Fruit fly (Drosophila melanogaster) whole organism, wandering third instar larva: ENCODE measurements around the gene Shawl.

Experiments used
- CG9705 ChIP-seq: fragments of 200-800 bp; sonication (Bioruptor generic); optimal IDR thresholded peaks from 2 replicates; lab custom pipeline; 2018; ENCODE audit warnings: missing biosample characterization, mild to moderate bottlenecking, missing genetic modification characterization
- Dfd ChIP-seq: fragments of >200 bp; optimal IDR thresholded peaks from 2 replicates; lab custom pipeline; 2017; ENCODE audit warnings: missing biosample characterization, missing genetic modification characterization
- GATAd ChIP-seq: sonication (Bioruptor generic); optimal IDR thresholded peaks from 2 replicates; lab custom pipeline; 2016; ENCODE audit warnings: missing biosample characterization, missing genetic modification characterization
- Jra ChIP-seq: sonication (Bioruptor generic); optimal IDR thresholded peaks from 2 replicates; lab custom pipeline; 2016; ENCODE audit warnings: missing biosample characterization, missing genetic modification characterization
- Myc ChIP-seq: fragments of >200 bp; optimal IDR thresholded peaks from 2 replicates; lab custom pipeline; 2017
- N ChIP-seq: fragments of >200 bp; optimal IDR thresholded peaks from 2 replicates; lab custom pipeline; 2018; ENCODE audit warnings: missing biosample characterization, missing external identifiers, missing genetic modification characterization
- Rel ChIP-seq, 2 experiments: fragments of 200-800 bp; sonication (Bioruptor generic) in 1 of 2; optimal IDR thresholded peaks; 2 replicates in 1 of 2; 3 replicates in 1 of 2; lab custom pipeline; 2016 to 2019; ENCODE audit warnings: mild to moderate bottlenecking in 2 of 2, missing biosample characterization in 2 of 2, missing genetic modification characterization in 2 of 2, moderate library complexity in 1 of 2
- br ChIP-seq: fragments of 200-800 bp; sonication (Bioruptor generic); optimal IDR thresholded peaks from 2 replicates; lab custom pipeline; 2016; ENCODE audit warnings: missing biosample characterization, missing genetic modification characterization
- brk ChIP-seq: fragments of 200-800 bp; sonication (Bioruptor generic); optimal IDR thresholded peaks from 2 replicates; lab custom pipeline; 2016; ENCODE audit warnings: missing biosample characterization, mild to moderate bottlenecking, missing genetic modification characterization
- h ChIP-seq: fragments of 200-800 bp; sonication (Bioruptor generic); optimal IDR thresholded peaks from 3 replicates; lab custom pipeline; 2016; ENCODE audit warnings: missing biosample characterization, mild to moderate bottlenecking, missing genetic modification characterization
- pan ChIP-seq: fragments of >200 bp; optimal IDR thresholded peaks from 2 replicates; lab custom pipeline; 2017
- sv ChIP-seq: fragments of 200-800 bp; sonication (Bioruptor generic); optimal IDR thresholded peaks from 3 replicates; lab custom pipeline; 2016; ENCODE audit warnings: missing biosample characterization, missing genetic modification characterization
- usp ChIP-seq: fragments of >200 bp; optimal IDR thresholded peaks from 2 replicates; lab custom pipeline; 2017; ENCODE audit warnings: missing biosample characterization, missing genetic modification characterization
- woc ChIP-seq: sonication (Bioruptor generic); optimal IDR thresholded peaks from 2 replicates; lab custom pipeline; 2016; ENCODE audit warnings: missing biosample characterization, mild to moderate bottlenecking, missing genetic modification characterization

Gene Shawl

DNA sequence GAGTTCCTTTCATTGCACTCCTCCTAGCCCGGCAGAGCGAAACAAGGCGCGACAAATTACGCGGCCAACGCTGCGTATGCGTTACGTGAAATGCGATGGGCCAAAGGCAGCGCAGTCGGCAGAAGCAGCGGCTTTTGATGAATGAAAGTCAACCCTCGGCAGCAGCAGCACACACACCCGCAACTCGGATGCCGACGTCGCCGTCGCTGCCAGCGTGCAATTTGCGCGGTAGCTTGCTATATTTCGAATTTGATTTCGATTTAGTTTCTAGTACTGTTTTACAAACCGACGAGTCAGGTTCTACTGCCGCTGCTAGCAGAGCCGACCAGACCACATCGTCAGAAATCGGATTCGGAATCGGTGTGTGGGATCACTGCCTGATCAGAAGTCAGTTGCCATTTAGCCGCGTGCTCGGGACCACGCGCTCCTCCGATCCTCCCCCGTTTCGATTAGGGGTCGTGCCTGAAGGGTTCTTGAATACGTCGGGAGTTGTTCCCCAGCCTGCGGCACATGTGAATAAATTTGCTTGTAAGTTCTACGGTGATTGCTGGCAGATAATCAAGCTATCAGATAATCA is 81.6 kb downstream of the Shawl start, which contains the start of gene Eaat1:
Gene Eaat1, plus strand, starts transcription at position 268 of the 577 bp plus-strand sequence.
- TF ChIP-seq brk (GFP tag; lab: Kevin White, UChicago) (no peak), Rel (GFP tag; optimal IDR thresholded peaks at IDR 0.05; lab: Kevin White, UChicago) (no peak), Rel (tag; optimal IDR thresholded peaks at IDR 0.05; lab: Kevin White, UChicago) (peak; percentile 22)

DNA sequence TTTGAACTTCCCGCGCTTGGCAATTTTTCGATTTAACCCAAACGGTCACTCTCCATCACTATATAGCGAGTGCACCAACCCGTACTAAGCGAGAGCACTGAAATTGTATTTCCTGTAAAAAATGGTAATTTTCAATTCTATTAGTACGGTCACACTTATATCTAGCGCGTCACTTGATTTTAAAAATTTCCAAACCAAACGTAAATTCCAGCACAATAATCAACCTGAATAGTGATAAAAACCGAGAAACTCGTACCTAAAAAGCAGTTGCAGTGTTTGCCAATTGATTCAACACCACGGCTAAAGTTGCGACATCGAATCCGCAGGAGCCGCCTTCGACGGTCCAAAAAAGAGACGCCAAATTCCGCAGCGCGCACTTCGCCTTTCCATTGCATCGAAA is 84.3 kb downstream of the Shawl start, which contains the start of gene Cks30A:
Gene Cks30A, plus strand, starts transcription at position 136 of the 400 bp plus-strand sequence.
- no peak for TF ChIP-seq sv (GFP tag; lab: Kevin White, UChicago)

DNA sequence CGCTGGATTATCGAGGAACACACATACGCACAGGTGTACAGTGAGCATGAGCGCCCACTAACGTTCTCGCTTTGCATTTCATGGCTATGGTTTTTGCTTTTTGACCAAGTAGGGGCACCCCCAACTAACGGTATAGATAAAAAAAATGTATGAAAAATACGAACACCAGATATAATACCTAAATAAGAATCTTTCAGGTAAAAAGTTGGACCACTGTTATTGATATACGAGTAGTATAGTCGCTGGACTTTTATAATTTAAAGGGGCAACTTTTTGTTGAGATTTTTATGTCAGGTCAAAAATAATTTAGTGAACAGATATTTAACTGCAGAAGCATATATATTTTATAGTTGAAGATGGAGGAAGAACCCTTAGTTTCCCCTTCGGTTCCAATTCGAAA is 87.5 kb downstream of the Shawl start, which contains the start of gene CG17005:
Gene CG17005, plus strand, starts transcription at position 301 of the 400 bp plus-strand sequence.
- no peak for TF ChIP-seq CG9705 (GFP tag; lab: Kevin White, UChicago)
- TF ChIP-seq pan: no peak
- no peak for TF ChIP-seq Myc (lab: Kevin White, UChicago)
- TF ChIP-seq usp (GFP tag; lab: Kevin White, UChicago): no peak
- no peak for TF ChIP-seq N (GFP tag; lab: Kevin White, UChicago)
- no peak for TF ChIP-seq Rel (GFP tag; optimal IDR thresholded peaks at IDR 0.05; lab: Kevin White, UChicago)
- TF ChIP-seq Rel (tag; optimal IDR thresholded peaks at IDR 0.05; lab: Kevin White, UChicago): no peak
- no peak for TF ChIP-seq Dfd (GFP tag; lab: Kevin White, UChicago)

DNA sequence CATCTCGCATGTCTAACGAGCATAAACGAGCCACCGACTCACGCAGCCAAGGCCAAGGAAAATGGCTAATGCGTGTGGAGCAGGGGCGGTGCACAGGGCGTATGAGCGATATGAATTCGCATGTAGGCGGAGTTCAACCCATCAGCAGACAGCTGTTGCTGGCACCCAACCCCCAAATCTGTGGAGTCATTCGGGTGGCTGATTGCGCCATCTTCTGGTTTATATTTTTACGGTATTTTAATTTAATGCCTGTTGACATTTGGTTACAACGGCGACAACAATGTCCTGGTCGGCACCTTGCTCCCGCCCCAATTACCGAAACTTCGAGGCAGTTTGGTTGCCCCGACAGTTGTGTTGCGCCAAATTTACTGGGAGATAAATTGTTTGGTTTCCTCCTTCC is 93.9 kb downstream of the Shawl start:
- no peak for TF ChIP-seq Jra (GFP tag; lab: Kevin White, UChicago)
- no peak for TF ChIP-seq brk (GFP tag; lab: Kevin White, UChicago)
- TF ChIP-seq GATAd (GFP tag; lab: Kevin White, UChicago): no peak
- no peak for TF ChIP-seq br (GFP tag; lab: Kevin White, UChicago)
- no peak for TF ChIP-seq woc (GFP tag; lab: Kevin White, UChicago)
- TF ChIP-seq h (GFP tag; lab: Kevin White, UChicago): no peak
- TF ChIP-seq, all 38 proteins: peak for 0
